Worm (Caenorhabditis elegans) whole organism, early embryonic: ENCODE data around the gene esyt-2.

Source experiments
- B0310.2 ChIP-seq: sonication (generic microtip); optimal IDR thresholded peaks from 2 replicates; lab custom pipeline; 2016; ENCODE audit warnings: mild to moderate bottlenecking, missing genetic modification characterization, missing compliant biosample characterization
- F13C5.2 ChIP-seq: sonication (generic microtip); optimal IDR thresholded peaks from 2 replicates; lab custom pipeline; 2017; ENCODE audit warnings: mild to moderate bottlenecking, missing genetic modification characterization, inconsistent platforms, missing compliant biosample characterization
- aly-1 ChIP-seq: sonication (generic microtip); optimal IDR thresholded peaks from 2 replicates; lab custom pipeline; 2016; ENCODE audit warnings: missing genetic modification characterization, missing compliant biosample characterization
- ama-1 ChIP-seq: fragments of 150-350 bp; optimal IDR thresholded peaks from 2 replicates; lab custom pipeline; 2014
- ceh-13 ChIP-seq: fragments of 200-800 bp; sonication (Bioruptor generic); optimal IDR thresholded peaks from 2 replicates; lab custom pipeline; 2018; ENCODE audit warnings: mild to moderate bottlenecking, missing genetic modification characterization, missing compliant biosample characterization
- flt-1 ChIP-seq: fragments of 200-800 bp; sonication (Bioruptor generic); IDR thresholded peaks from 2 replicates; pipeline ENCODE4 v1.3.6; 2022; ENCODE audit warnings: missing genetic modification characterization, missing compliant biosample characterization
- hmbx-1 ChIP-seq: sonication (generic microtip); optimal IDR thresholded peaks from 2 replicates; lab custom pipeline; 2016; ENCODE audit warnings: mild to moderate bottlenecking, missing genetic modification characterization, missing compliant biosample characterization
- hmg-4 ChIP-seq: fragments of 200-800 bp; sonication (Bioruptor generic); optimal IDR thresholded peaks from 2 replicates; lab custom pipeline; 2018; ENCODE audit warnings: mild to moderate bottlenecking, missing genetic modification characterization, missing compliant biosample characterization
- scrt-1 ChIP-seq: fragments of 200-800 bp; sonication (Bioruptor generic); IDR thresholded peaks from 2 replicates; pipeline ENCODE4 v1.3.6; 2022; ENCODE audit warnings: missing genetic modification characterization, missing compliant biosample characterization
- sea-1 ChIP-seq: fragments of 200-800 bp; sonication (Bioruptor generic); conservative IDR thresholded peaks from 2 replicates; pipeline ENCODE4 v1.3.6; 2022; ENCODE audit warnings: missing genetic modification characterization, missing compliant biosample characterization
- tbx-11 ChIP-seq: fragments of 200-800 bp; sonication (Bioruptor generic); IDR thresholded peaks from 2 replicates; pipeline ENCODE4 v1.3.6; 2022; ENCODE audit warnings: missing genetic modification characterization, missing compliant biosample characterization
- tra-4 ChIP-seq: sonication (generic microtip); optimal IDR thresholded peaks from 2 replicates; lab custom pipeline; 2017; ENCODE audit warnings: missing genetic modification characterization, missing compliant biosample characterization

DNA sequence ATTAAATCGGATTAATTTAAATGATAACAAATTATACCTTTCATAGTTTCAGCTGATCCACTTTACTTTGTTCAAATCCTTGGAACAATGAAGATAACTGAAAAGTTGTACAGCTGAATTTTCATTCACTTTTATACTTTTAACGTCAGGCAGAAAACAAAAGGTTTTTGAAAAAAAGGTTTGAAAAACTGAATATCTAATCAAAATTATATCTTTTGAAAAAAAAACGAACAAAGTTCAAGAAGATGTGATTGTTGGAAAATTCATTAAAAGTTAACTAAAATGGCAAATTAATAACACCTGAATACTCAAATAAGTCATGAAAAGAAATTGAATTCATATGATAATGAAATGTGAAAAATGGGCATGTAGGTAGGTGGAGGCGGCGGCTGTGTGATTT is 5.9 kb upstream of the esyt-2 start, which contains the start of gene T12A2.21:
- TF ChIP-seq hmg-4 (GFP tag; lab: Kevin White, UChicago) (no peak), ama-1 (lab: Kevin White, UChicago) (no peak), F13C5.2 (no peak), tbx-11 (GFP tag; lab: Robert Waterston, UW) (no peak), flt-1 (GFP tag; lab: Robert Waterston, UW) (no peak), sea-1 (GFP tag; lab: Robert Waterston, UW) (no peak), hmbx-1 (tag; lab: Kevin White, UChicago) (no peak), scrt-1 (no peak), B0310.2 (tag; lab: Kevin White, UChicago) (no peak), tra-4 (tag; lab: Kevin White, UChicago) (no peak), aly-1 (no peak), ceh-13 (GFP tag; lab: Kevin White, UChicago) (no peak)
